Worm (Caenorhabditis elegans) whole organism, mixed stage, embryonic: Measurements from ENCODE around the gene srh-41.

Experiments used
- M03D4.4 ChIP-seq: sonication (generic microtip); optimal IDR thresholded peaks from 2 replicates; lab custom pipeline; 2017; ENCODE audit warnings: mild to moderate bottlenecking, missing genetic modification characterization, missing compliant biosample characterization
- bed-3 ChIP-seq: fragments of 200-800 bp; sonication (Bioruptor generic); optimal IDR thresholded peaks from 3 replicates; lab custom pipeline; 2018; ENCODE audit warnings: mild to moderate bottlenecking, missing genetic modification characterization, moderate library complexity, missing compliant biosample characterization
- blmp-1 ChIP-seq: fragments of 150-350 bp; optimal IDR thresholded peaks from 2 replicates; lab custom pipeline; 2014; ENCODE audit warnings: missing biosample characterization, missing genetic modification characterization
- ceh-39 ChIP-seq: fragments of 150-350 bp; optimal IDR thresholded peaks from 2 replicates; lab custom pipeline; 2014; ENCODE audit warnings: missing biosample characterization, missing genetic modification characterization
- ceh-83 ChIP-seq: fragments of 200-800 bp; sonication (Bioruptor generic); optimal IDR thresholded peaks from 2 replicates; lab custom pipeline; 2018; ENCODE audit warnings: mild to moderate bottlenecking, missing genetic modification characterization, missing compliant biosample characterization
- ces-1 ChIP-seq: fragments of 150-350 bp; optimal IDR thresholded peaks from 2 replicates; lab custom pipeline; 2014; ENCODE audit warnings: missing biosample characterization, missing genetic modification reagents, missing genetic modification characterization
- cnd-1 ChIP-seq: fragments of 200-800 bp; sonication (Bioruptor generic); optimal IDR thresholded peaks from 2 replicates; lab custom pipeline; 2018; ENCODE audit warnings: mild to moderate bottlenecking, missing genetic modification characterization, missing compliant biosample characterization
- drap-1 ChIP-seq: fragments of 200-800 bp; sonication (Bioruptor generic); optimal IDR thresholded peaks from 3 replicates; lab custom pipeline; 2018; ENCODE audit warnings: mild to moderate bottlenecking, missing genetic modification characterization, missing compliant biosample characterization
- elt-1 ChIP-seq: sonication (generic microtip); optimal IDR thresholded peaks from 2 replicates; lab custom pipeline; 2017; ENCODE audit warnings: missing genetic modification characterization, mild to moderate bottlenecking, missing compliant biosample characterization, antibody characterized with exemption, moderate library complexity, borderline replicate concordance; ENCODE audit not compliant: insufficient read depth
- elt-3 ChIP-seq: fragments of 150-350 bp; optimal IDR thresholded peaks from 2 replicates; lab custom pipeline; 2014; ENCODE audit warnings: missing biosample characterization, missing genetic modification characterization
- flh-1 ChIP-seq: fragments of 200-800 bp; sonication (Bioruptor generic); optimal IDR thresholded peaks from 2 replicates; lab custom pipeline; 2018; ENCODE audit warnings: mild to moderate bottlenecking, missing genetic modification characterization, moderate library complexity, missing compliant biosample characterization
- ham-2 ChIP-seq: fragments of 200-800 bp; sonication (Bioruptor generic); optimal IDR thresholded peaks from 2 replicates; lab custom pipeline; 2018; ENCODE audit warnings: mild to moderate bottlenecking, missing genetic modification characterization, missing compliant biosample characterization
- hlh-1 ChIP-seq: fragments of 150-350 bp; optimal IDR thresholded peaks from 2 replicates; lab custom pipeline; 2014; ENCODE audit warnings: missing biosample characterization, missing genetic modification reagents, missing genetic modification characterization
- lin-13 ChIP-seq: fragments of 150-350 bp; optimal IDR thresholded peaks from 2 replicates; lab custom pipeline; 2014; ENCODE audit warnings: missing biosample characterization, missing genetic modification characterization
- lin-32 ChIP-seq: fragments of 200-800 bp; sonication (Bioruptor generic); optimal IDR thresholded peaks from 2 replicates; lab custom pipeline; 2018; ENCODE audit warnings: mild to moderate bottlenecking, missing genetic modification characterization, missing compliant biosample characterization
- lsy-2 ChIP-seq: fragments of 150-350 bp; optimal IDR thresholded peaks from 2 replicates; lab custom pipeline; 2014; ENCODE audit warnings: missing biosample characterization, missing genetic modification characterization
- mab-5 ChIP-seq: fragments of 150-350 bp; optimal IDR thresholded peaks from 2 replicates; lab custom pipeline; 2014; ENCODE audit warnings: missing biosample characterization, missing genetic modification characterization
- mep-1 ChIP-seq: fragments of 150-350 bp; optimal IDR thresholded peaks from 2 replicates; lab custom pipeline; 2017; ENCODE audit warnings: missing biosample characterization, missing genetic modification reagents, missing genetic modification characterization, inconsistent platforms
- mls-2 ChIP-seq: sonication (generic microtip); optimal IDR thresholded peaks from 2 replicates; lab custom pipeline; 2016; ENCODE audit warnings: mild to moderate bottlenecking, missing genetic modification characterization, moderate library complexity, missing compliant biosample characterization
- nhr-12 ChIP-seq: fragments of 150-350 bp; optimal IDR thresholded peaks from 2 replicates; lab custom pipeline; 2014; ENCODE audit warnings: missing biosample characterization, missing genetic modification characterization
- nhr-2 ChIP-seq: fragments of 150-350 bp; optimal IDR thresholded peaks from 2 replicates; lab custom pipeline; 2014; ENCODE audit warnings: missing biosample characterization, missing genetic modification characterization
- nhr-237 ChIP-seq: fragments of 150-350 bp; optimal IDR thresholded peaks from 2 replicates; lab custom pipeline; 2014; ENCODE audit warnings: missing biosample characterization, missing genetic modification characterization
- nhr-28 ChIP-seq: fragments of 150-350 bp; optimal IDR thresholded peaks from 2 replicates; lab custom pipeline; 2014; ENCODE audit warnings: missing biosample characterization, missing genetic modification characterization
- nhr-76 ChIP-seq: sonication (generic microtip); optimal IDR thresholded peaks from 2 replicates; lab custom pipeline; 2017; ENCODE audit warnings: missing biosample characterization, missing genetic modification characterization
- pha-4 ChIP-seq: fragments of 150-350 bp; optimal IDR thresholded peaks from 2 replicates; lab custom pipeline; 2018; ENCODE audit warnings: missing biosample characterization, missing genetic modification reagents, missing genetic modification characterization
- sem-2 ChIP-seq: fragments of 200-800 bp; sonication (Bioruptor generic); optimal IDR thresholded peaks from 2 replicates; lab custom pipeline; 2018; ENCODE audit warnings: mild to moderate bottlenecking, missing genetic modification characterization, missing compliant biosample characterization
- snpc-4 ChIP-seq: fragments of 150-350 bp; optimal IDR thresholded peaks from 2 replicates; lab custom pipeline; 2014; ENCODE audit warnings: missing biosample characterization, missing genetic modification characterization
- sptf-1 ChIP-seq: sonication (generic microtip); optimal IDR thresholded peaks from 2 replicates; lab custom pipeline; 2017; ENCODE audit warnings: mild to moderate bottlenecking, missing genetic modification characterization, moderate library complexity, missing compliant biosample characterization
- tbx-8 ChIP-seq: fragments of 200-800 bp; sonication (Bioruptor generic); optimal IDR thresholded peaks from 2 replicates; lab custom pipeline; 2018; ENCODE audit warnings: mild to moderate bottlenecking, missing genetic modification characterization, moderate library complexity, missing compliant biosample characterization
- unc-120 ChIP-seq: sonication (generic microtip); optimal IDR thresholded peaks from 2 replicates; lab custom pipeline; 2017; ENCODE audit warnings: missing genetic modification characterization, missing compliant biosample characterization; ENCODE audit not compliant: poor library complexity, severe bottlenecking
- unc-39 ChIP-seq: fragments of 150-350 bp; optimal IDR thresholded peaks from 2 replicates; lab custom pipeline; 2014; ENCODE audit warnings: missing biosample characterization, missing genetic modification characterization
- unc-62 ChIP-seq: fragments of 150-350 bp; optimal IDR thresholded peaks from 2 replicates; lab custom pipeline; 2014; ENCODE audit warnings: missing biosample characterization, missing genetic modification reagents, missing genetic modification characterization
- zip-8 ChIP-seq: fragments of 150-350 bp; optimal IDR thresholded peaks from 2 replicates; lab custom pipeline; 2014; ENCODE audit warnings: missing biosample characterization, missing genetic modification characterization
- ztf-11 ChIP-seq: fragments of 150-350 bp; optimal IDR thresholded peaks from 2 replicates; lab custom pipeline; 2014; ENCODE audit warnings: missing biosample characterization, missing genetic modification characterization

The srh-41 gene

ce11 chrII:14251400-14251940 lies 35.7 kb downstream of the srh-41 start (continued):
- peak; percentile 75 for TF ChIP-seq unc-120 (tag; lab: Kevin White, UChicago)
- peak; percentile 7 for TF ChIP-seq hlh-1
- peak; percentile 64 for TF ChIP-seq M03D4.4 (tag; lab: Kevin White, UChicago)
- peak; percentile 78 for TF ChIP-seq drap-1 (GFP tag; lab: Kevin White, UChicago)
- TF ChIP-seq, all 35 proteins: peak for 29

ce11 chrII:14250147-14250965 lies 36.8 kb downstream of the srh-41 start, which contains the start of gene hmg-1.1:
hmg-1.1 (plus strand) TSS chrII:14250695.
- peak; percentile 41 for TF ChIP-seq ztf-11 (tag; lab: Kevin White, UChicago)
- TF ChIP-seq mab-5 (tag; lab: Kevin White, UChicago), result no peak
- TF ChIP-seq mep-1, result peak; percentile 63
- peak; percentile 78 for TF ChIP-seq sptf-1
- TF ChIP-seq nhr-237, result peak; percentile 65
- TF ChIP-seq zip-8 (tag; lab: Kevin White, UChicago), result no peak
- peak; percentile 54 for TF ChIP-seq sem-2 (GFP tag; lab: Kevin White, UChicago)
- TF ChIP-seq ham-2 (GFP tag; lab: Kevin White, UChicago), result peak; percentile 97
- TF ChIP-seq mls-2 (tag; lab: Kevin White, UChicago), result peak; percentile 90
- peak; percentile 62 for TF ChIP-seq hlh-1
- TF ChIP-seq nhr-76, result peak; percentile 52
- TF ChIP-seq drap-1 (GFP tag; lab: Kevin White, UChicago), result peak; percentile 83
- TF ChIP-seq lsy-2 (tag; lab: Kevin White, UChicago), result peak; percentile 26
- no peak for TF ChIP-seq unc-39 (tag; lab: Kevin White, UChicago)
- TF ChIP-seq unc-120 (tag; lab: Kevin White, UChicago), result peak; percentile 97
- TF ChIP-seq M03D4.4 (tag; lab: Kevin White, UChicago), result peak; percentile 81
- peak; percentile 84 for TF ChIP-seq lin-13 (tag; lab: Kevin White, UChicago)
- peak; percentile 53 for TF ChIP-seq flh-1 (GFP tag; lab: Kevin White, UChicago)
- TF ChIP-seq pha-4 (tag; lab: Kevin White, UChicago), result peak; percentile 77
- TF ChIP-seq cnd-1, result peak; percentile 73
- peak; percentile 50 for TF ChIP-seq lin-32
- TF ChIP-seq bed-3 (GFP tag; lab: Kevin White, UChicago), result peak; percentile 9
- peak; percentile 22 for TF ChIP-seq ces-1 (GFP tag; lab: Kevin White, UChicago)
- no peak for TF ChIP-seq tbx-8 (GFP tag; lab: Kevin White, UChicago)
- no peak for TF ChIP-seq elt-3 (tag; lab: Kevin White, UChicago)
- no peak for TF ChIP-seq nhr-2 (tag; lab: Kevin White, UChicago)
- TF ChIP-seq unc-62, result peak; percentile 25
- TF ChIP-seq, all 35 proteins: peak for 21

- TF ChIP-seq sem-2 (GFP tag; lab: Kevin White, UChicago), result peak; percentile 62
- TF ChIP-seq nhr-2 (tag; lab: Kevin White, UChicago), result no peak
- TF ChIP-seq ham-2 (GFP tag; lab: Kevin White, UChicago), result no peak
- TF ChIP-seq nhr-237, result no peak
- TF ChIP-seq nhr-28 (tag; lab: Kevin White, UChicago), result no peak
- TF ChIP-seq cnd-1, result peak; percentile 49
- no peak for TF ChIP-seq mls-2 (tag; lab: Kevin White, UChicago)
- TF ChIP-seq ztf-11 (tag; lab: Kevin White, UChicago), result peak; percentile 49
- peak; percentile 26 for TF ChIP-seq lin-32
- TF ChIP-seq pha-4 (tag; lab: Kevin White, UChicago), result peak; percentile 14
- no peak for TF ChIP-seq unc-120 (tag; lab: Kevin White, UChicago)
- TF ChIP-seq mab-5 (tag; lab: Kevin White, UChicago), result no peak
- no peak for TF ChIP-seq snpc-4 (tag; lab: Kevin White, UChicago)
- no peak for TF ChIP-seq nhr-12
- TF ChIP-seq blmp-1 (tag; lab: Kevin White, UChicago), result no peak
- TF ChIP-seq M03D4.4 (tag; lab: Kevin White, UChicago), result peak; percentile 21
- TF ChIP-seq elt-3 (tag; lab: Kevin White, UChicago), result no peak
- peak; percentile 22 for TF ChIP-seq nhr-76
- peak; percentile 46 for TF ChIP-seq sptf-1
- TF ChIP-seq ceh-83 (GFP tag; lab: Kevin White, UChicago), result peak; percentile 36
- TF ChIP-seq elt-1 (tag; lab: Kevin White, UChicago), result no peak
- TF ChIP-seq unc-62, result no peak
- peak; percentile 17 for TF ChIP-seq lsy-2 (tag; lab: Kevin White, UChicago)
- TF ChIP-seq flh-1 (GFP tag; lab: Kevin White, UChicago), result no peak
- TF ChIP-seq ces-1 (GFP tag; lab: Kevin White, UChicago), result peak; percentile 31
- TF ChIP-seq hlh-1, result peak; percentile 56
- TF ChIP-seq mep-1, result peak; percentile 34
- no peak for TF ChIP-seq bed-3 (GFP tag; lab: Kevin White, UChicago)
- peak; percentile 50 for TF ChIP-seq lin-13 (tag; lab: Kevin White, UChicago)
- no peak for TF ChIP-seq ceh-39 (tag; lab: Kevin White, UChicago)
- no peak for TF ChIP-seq tbx-8 (GFP tag; lab: Kevin White, UChicago)
- peak; percentile 27 for TF ChIP-seq drap-1 (GFP tag; lab: Kevin White, UChicago)
These were observed 37.7 kb downstream of the srh-41 start for ce11 chrII:14249489-14249888.
